Worm (Caenorhabditis elegans) whole organism, L1 larva: ENCODE results near the gene T10C6.6.

Source experiments
- aha-1 ChIP-seq: fragments of 150-350 bp; optimal IDR thresholded peaks from 2 replicates; lab custom pipeline; 2014; ENCODE audit warnings: missing biosample characterization, missing genetic modification characterization
- alr-1 ChIP-seq: fragments of 200-800 bp; sonication (Bioruptor generic); optimal IDR thresholded peaks from 2 replicates; lab custom pipeline; 2018; ENCODE audit warnings: borderline replicate concordance, mild to moderate bottlenecking, missing genetic modification characterization, missing compliant biosample characterization
- aly-2 ChIP-seq: fragments of 150-350 bp; optimal IDR thresholded peaks from 2 replicates; lab custom pipeline; 2014; ENCODE audit warnings: missing biosample characterization, missing genetic modification characterization
- ceh-82 ChIP-seq, 3 experiments: fragments of 150-350 bp in 1 of 3; sonication (generic microtip) in 2 of 3; optimal IDR thresholded peaks; 2 replicates each; lab custom pipeline; 2014 to 2017; ENCODE audit warnings: missing biosample characterization in 3 of 3, missing genetic modification characterization in 3 of 3
- elt-3 ChIP-seq, 6 experiments: fragments of 150-350 bp in 1 of 6; sonication (generic microtip); optimal IDR thresholded peaks; 2 replicates each; lab custom pipeline; 2017 to 2018; ENCODE audit warnings: missing biosample characterization in 6 of 6, missing genetic modification characterization in 6 of 6, inconsistent platforms in 1 of 6
- fkh-10 ChIP-seq: sonication (generic microtip); optimal IDR thresholded peaks from 2 replicates; lab custom pipeline; 2017; ENCODE audit warnings: missing biosample characterization, missing genetic modification reagents, missing genetic modification characterization
- lin-15B ChIP-seq: fragments of 150-350 bp; sonication (generic microtip); optimal IDR thresholded peaks from 3 replicates; lab custom pipeline; 2014; ENCODE audit warnings: missing biosample characterization, missing genetic modification characterization
- lin-35 ChIP-seq, 2 experiments: fragments of 150-350 bp; optimal IDR thresholded peaks; 2 replicates each; lab custom pipeline; 2014; ENCODE audit warnings: missing biosample characterization in 2 of 2, missing genetic modification characterization in 2 of 2, missing genetic modification reagents in 2 of 2
- pqm-1 ChIP-seq: sonication (generic microtip); optimal IDR thresholded peaks from 3 replicates; lab custom pipeline; 2017; ENCODE audit warnings: missing biosample characterization, missing genetic modification characterization
- snu-23 ChIP-seq: sonication (generic microtip); optimal IDR thresholded peaks from 2 replicates; lab custom pipeline; 2016; ENCODE audit warnings: missing genetic modification characterization, missing compliant biosample characterization
- tbx-2 ChIP-seq: sonication (generic microtip); optimal IDR thresholded peaks from 2 replicates; lab custom pipeline; 2016; ENCODE audit warnings: missing genetic modification characterization, missing compliant biosample characterization
- unc-62 ChIP-seq: fragments of 150-350 bp; optimal IDR thresholded peaks from 2 replicates; lab custom pipeline; 2014; ENCODE audit warnings: missing biosample characterization, missing genetic modification reagents, missing genetic modification characterization
- unc-86 ChIP-seq: sonication (generic microtip); optimal IDR thresholded peaks from 2 replicates; lab custom pipeline; 2016; ENCODE audit warnings: missing genetic modification characterization, missing compliant biosample characterization
- ztf-11 ChIP-seq, 2 experiments: sonication (generic microtip); optimal IDR thresholded peaks; 2 replicates each; lab custom pipeline; 2016 to 2017; ENCODE audit warnings: missing genetic modification characterization in 2 of 2, missing biosample characterization in 1 of 2, missing compliant biosample characterization in 1 of 2

DNA sequence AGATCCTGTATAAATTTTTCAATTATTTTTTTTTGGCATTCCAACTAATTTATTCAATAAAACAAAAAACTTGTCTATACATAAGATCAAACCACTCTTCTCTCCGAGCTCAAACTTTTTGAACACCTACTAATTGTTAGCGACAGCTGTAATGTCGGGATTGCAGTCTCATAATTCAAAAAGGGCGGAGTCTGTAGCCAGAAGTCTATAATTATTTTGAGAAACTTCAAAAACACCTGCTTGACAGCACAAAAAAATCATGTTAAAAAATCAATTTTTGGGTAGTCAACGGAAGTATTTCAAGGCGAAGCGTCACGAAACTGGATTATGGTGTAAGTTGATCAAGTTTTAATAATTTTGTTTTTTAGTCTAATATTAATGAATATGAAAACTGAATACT is 4.1 kb upstream of the T10C6.6 start, which contains the start of gene srx-44:
- TF ChIP-seq pqm-1 (tag; lab: Kevin White, UChicago) (no peak), ceh-82 (tag; optimal IDR thresholded peaks at IDR 0.05; lab: Kevin White, UChicago) (no peak), aha-1 (tag; lab: Kevin White, UChicago) (no peak), lin-15B (tag; lab: Kevin White, UChicago) (no peak), unc-62 (GFP tag; lab: Kevin White, UChicago) (no peak), aly-2 (tag; lab: Kevin White, UChicago) (no peak), tbx-2 (tag; lab: Kevin White, UChicago) (no peak), unc-86 (tag; lab: Kevin White, UChicago) (no peak), snu-23 (GFP tag; lab: Kevin White, UChicago) (no peak), elt-3 (tag; optimal IDR thresholded peaks at IDR 0.05; lab: Kevin White, UChicago) (no peak), fkh-10 (GFP tag; lab: Kevin White, UChicago) (no peak), lin-35 (GFP tag; optimal IDR thresholded peaks at IDR 0.05; lab: Kevin White, UChicago) (no peak), ztf-11 (tag; optimal IDR thresholded peaks at IDR 0.05; lab: Kevin White, UChicago) (no peak), alr-1 (tag; lab: Kevin White, UChicago) (no peak)
